Worm (Caenorhabditis elegans) whole organism, L2 larva: ENCODE results near the gene C02F12.5.

Experiments used
- Y55F3AM.14 ChIP-seq: fragments of 200-800 bp; sonication (Bioruptor generic); optimal IDR thresholded peaks from 2 replicates; lab custom pipeline; 2018; ENCODE audit warnings: mild to moderate bottlenecking, missing genetic modification characterization, missing compliant biosample characterization
- egl-27 ChIP-seq: sonication (generic microtip); optimal IDR thresholded peaks from 3 replicates; lab custom pipeline; 2017; ENCODE audit warnings: missing biosample characterization, missing genetic modification reagents, missing genetic modification characterization
- elt-3 ChIP-seq: sonication (generic microtip); optimal IDR thresholded peaks from 2 replicates; lab custom pipeline; 2017; ENCODE audit warnings: missing biosample characterization, missing genetic modification characterization
- lin-39 ChIP-seq: fragments of 150-350 bp; optimal IDR thresholded peaks from 2 replicates; lab custom pipeline; 2014; ENCODE audit warnings: missing biosample characterization, missing genetic modification reagents, missing genetic modification characterization
- lsy-2 ChIP-seq, 2 experiments: fragments of 150-350 bp in 1 of 2; sonication (generic microtip) in 1 of 2; optimal IDR thresholded peaks; 2 replicates each; lab custom pipeline; 2014 to 2017; ENCODE audit warnings: missing biosample characterization in 2 of 2, missing genetic modification characterization in 2 of 2
- nhr-10 ChIP-seq: sonication (generic microtip); optimal IDR thresholded peaks from 2 replicates; lab custom pipeline; 2017; ENCODE audit warnings: missing biosample characterization, missing genetic modification characterization
- nhr-237 ChIP-seq: fragments of 150-350 bp; optimal IDR thresholded peaks from 2 replicates; lab custom pipeline; 2014; ENCODE audit warnings: missing biosample characterization, missing genetic modification characterization
- peb-1 ChIP-seq: fragments of 150-350 bp; optimal IDR thresholded peaks from 2 replicates; lab custom pipeline; 2014; ENCODE audit warnings: missing biosample characterization, missing genetic modification characterization
- unc-62 ChIP-seq: fragments of 150-350 bp; optimal IDR thresholded peaks from 2 replicates; lab custom pipeline; 2014; ENCODE audit warnings: missing biosample characterization, missing genetic modification reagents, missing genetic modification characterization

DNA sequence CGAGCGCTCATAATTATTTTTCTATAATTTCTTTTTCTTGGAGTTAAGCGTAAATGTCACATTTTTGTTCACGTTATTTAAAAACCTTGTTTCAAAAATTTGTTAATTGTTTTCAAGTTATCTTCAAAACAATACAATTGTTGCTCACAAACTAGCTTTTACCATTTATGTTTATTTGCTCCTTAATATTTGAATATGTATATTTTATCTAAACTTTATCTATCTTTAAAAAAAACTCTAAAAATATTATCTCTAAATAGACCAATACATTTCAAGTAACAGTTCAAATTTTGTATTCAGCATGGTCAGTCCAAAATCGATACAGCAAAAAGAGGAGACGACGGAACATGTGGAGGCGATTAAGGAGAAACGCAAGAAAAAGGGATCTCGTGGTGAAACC is 15.9 kb downstream of the C02F12.5 start, which contains the start of gene R11G1.7:
- TF ChIP-seq peb-1 (tag; lab: Kevin White, UChicago) = no peak
- no peak for TF ChIP-seq egl-27 (tag; lab: Kevin White, UChicago)
- TF ChIP-seq nhr-10 (tag; lab: Kevin White, UChicago) = no peak
- no peak for TF ChIP-seq lsy-2 (tag; optimal IDR thresholded peaks at IDR 0.05; lab: Kevin White, UChicago)
- TF ChIP-seq nhr-237 (tag; lab: Kevin White, UChicago) = no peak
- TF ChIP-seq unc-62 (GFP tag; lab: Kevin White, UChicago) = no peak
- TF ChIP-seq elt-3 (tag; lab: Kevin White, UChicago) = no peak
- no peak for TF ChIP-seq lin-39 (tag; lab: Kevin White, UChicago)
- TF ChIP-seq Y55F3AM.14 (GFP tag; lab: Kevin White, UChicago) = no peak
